Worm (Caenorhabditis elegans) whole organism, early embryonic: ENCODE measurements around the gene T10H10.2.

Source experiments
- B0310.2 ChIP-seq: sonication (generic microtip); optimal IDR thresholded peaks from 2 replicates; lab custom pipeline; 2016; ENCODE audit warnings: mild to moderate bottlenecking, missing genetic modification characterization, missing compliant biosample characterization
- F13C5.2 ChIP-seq: sonication (generic microtip); optimal IDR thresholded peaks from 2 replicates; lab custom pipeline; 2017; ENCODE audit warnings: mild to moderate bottlenecking, missing genetic modification characterization, inconsistent platforms, missing compliant biosample characterization
- aly-1 ChIP-seq: sonication (generic microtip); optimal IDR thresholded peaks from 2 replicates; lab custom pipeline; 2016; ENCODE audit warnings: missing genetic modification characterization, missing compliant biosample characterization
- ama-1 ChIP-seq: fragments of 150-350 bp; optimal IDR thresholded peaks from 2 replicates; lab custom pipeline; 2014
- ceh-13 ChIP-seq: fragments of 200-800 bp; sonication (Bioruptor generic); optimal IDR thresholded peaks from 2 replicates; lab custom pipeline; 2018; ENCODE audit warnings: mild to moderate bottlenecking, missing genetic modification characterization, missing compliant biosample characterization
- ceh-36 ChIP-seq: sonication (generic microtip); optimal IDR thresholded peaks from 2 replicates; lab custom pipeline; 2016; ENCODE audit warnings: missing genetic modification characterization, inconsistent platforms, missing compliant biosample characterization
- ets-7 ChIP-seq: sonication (generic microtip); optimal IDR thresholded peaks from 2 replicates; lab custom pipeline; 2016; ENCODE audit warnings: missing genotype, missing genetic modification characterization, missing compliant biosample characterization
- flt-1 ChIP-seq: fragments of 200-800 bp; sonication (Bioruptor generic); IDR thresholded peaks from 2 replicates; pipeline ENCODE4 v1.3.6; 2022; ENCODE audit warnings: missing genetic modification characterization, missing compliant biosample characterization
- hmbx-1 ChIP-seq: sonication (generic microtip); optimal IDR thresholded peaks from 2 replicates; lab custom pipeline; 2016; ENCODE audit warnings: mild to moderate bottlenecking, missing genetic modification characterization, missing compliant biosample characterization
- hmg-4 ChIP-seq: fragments of 200-800 bp; sonication (Bioruptor generic); optimal IDR thresholded peaks from 2 replicates; lab custom pipeline; 2018; ENCODE audit warnings: mild to moderate bottlenecking, missing genetic modification characterization, missing compliant biosample characterization
- hnd-1 ChIP-seq: sonication (generic microtip); optimal IDR thresholded peaks from 2 replicates; lab custom pipeline; 2016; ENCODE audit warnings: missing genetic modification characterization, missing compliant biosample characterization
- pes-1 ChIP-seq: fragments of 200-800 bp; sonication (Bioruptor generic); IDR thresholded peaks from 2 replicates; pipeline ENCODE4 v1.3.6; 2022; ENCODE audit warnings: missing genetic modification reagents, missing genetic modification characterization, missing compliant biosample characterization
- scrt-1 ChIP-seq: fragments of 200-800 bp; sonication (Bioruptor generic); IDR thresholded peaks from 2 replicates; pipeline ENCODE4 v1.3.6; 2022; ENCODE audit warnings: missing genetic modification characterization, missing compliant biosample characterization
- sea-1 ChIP-seq: fragments of 200-800 bp; sonication (Bioruptor generic); conservative IDR thresholded peaks from 2 replicates; pipeline ENCODE4 v1.3.6; 2022; ENCODE audit warnings: missing genetic modification characterization, missing compliant biosample characterization
- tbx-11 ChIP-seq: fragments of 200-800 bp; sonication (Bioruptor generic); IDR thresholded peaks from 2 replicates; pipeline ENCODE4 v1.3.6; 2022; ENCODE audit warnings: missing genetic modification characterization, missing compliant biosample characterization
- tbx-37 ChIP-seq: fragments of 200-800 bp; sonication (Bioruptor generic); conservative IDR thresholded peaks from 2 replicates; pipeline ENCODE4 v1.3.6; 2022; ENCODE audit warnings: missing genetic modification reagents, missing genetic modification characterization, missing compliant biosample characterization
- tra-4 ChIP-seq: sonication (generic microtip); optimal IDR thresholded peaks from 2 replicates; lab custom pipeline; 2017; ENCODE audit warnings: missing genetic modification characterization, missing compliant biosample characterization

The T10H10.2 gene

DNA sequence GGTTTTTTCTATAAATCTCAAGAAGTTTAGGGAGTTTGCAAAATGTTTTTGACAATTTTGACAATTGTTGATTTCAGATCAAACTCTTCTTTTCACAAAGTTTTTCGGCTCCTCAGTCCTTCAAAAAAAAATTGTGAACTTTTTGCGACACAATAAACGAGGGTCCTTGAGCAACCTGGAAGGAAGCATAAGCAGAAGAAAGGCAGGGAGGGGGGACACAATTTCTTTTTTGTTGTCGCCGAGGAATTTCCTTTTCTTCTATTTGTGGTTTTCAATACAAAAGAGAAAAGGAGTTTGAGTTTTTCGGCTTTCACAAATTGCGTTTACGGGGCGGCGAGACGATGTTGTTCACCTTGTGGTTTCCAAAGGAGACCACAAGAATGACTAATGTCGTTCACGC is 27.8 kb upstream of the T10H10.2 start:
- no peak for TF ChIP-seq flt-1 (GFP tag; lab: Robert Waterston, UW)
- TF ChIP-seq scrt-1 (GFP tag; lab: Robert Waterston, UW) = no peak
- TF ChIP-seq tbx-11 (GFP tag; lab: Robert Waterston, UW) = no peak
- TF ChIP-seq hnd-1 (tag; lab: Kevin White, UChicago) = no peak
- no peak for TF ChIP-seq ceh-36
- TF ChIP-seq hmbx-1 (tag; lab: Kevin White, UChicago) = no peak
- no peak for TF ChIP-seq hmg-4
- TF ChIP-seq aly-1 (tag; lab: Kevin White, UChicago) = no peak
- no peak for TF ChIP-seq ama-1 (lab: Kevin White, UChicago)
- TF ChIP-seq sea-1 = no peak
- TF ChIP-seq tbx-37 (GFP tag; lab: Robert Waterston, UW) = no peak
- no peak for TF ChIP-seq ceh-13 (GFP tag; lab: Kevin White, UChicago)
- no peak for TF ChIP-seq tra-4 (tag; lab: Kevin White, UChicago)
- TF ChIP-seq B0310.2 (tag; lab: Kevin White, UChicago) = no peak
- no peak for TF ChIP-seq F13C5.2 (tag; lab: Kevin White, UChicago)
- TF ChIP-seq ets-7 (tag; lab: Kevin White, UChicago) = no peak
- no peak for TF ChIP-seq pes-1

DNA sequence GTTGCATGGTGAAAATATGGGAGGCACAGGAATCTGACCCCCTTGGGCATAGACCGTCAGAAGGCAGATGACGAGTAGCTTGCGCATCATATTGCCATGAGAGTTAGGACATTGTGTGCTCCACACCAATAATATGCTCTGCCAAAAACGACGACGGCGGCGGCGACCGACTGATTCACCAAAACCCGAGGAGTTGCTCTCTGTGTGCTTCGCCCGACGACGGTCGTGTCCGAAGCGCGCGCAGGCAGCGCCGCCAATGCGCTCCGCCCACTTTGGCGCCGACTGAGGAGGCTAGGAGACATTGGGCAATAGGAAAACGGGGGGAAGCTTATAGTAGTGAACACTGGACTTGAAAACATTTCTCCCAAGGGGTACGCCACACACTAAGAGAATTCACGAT is 26.6 kb upstream of the T10H10.2 start, which contains the start of gene AH9.6:
Gene AH9.6, minus strand, starts transcription at position 183 of the 400 bp plus-strand sequence.
- TF ChIP-seq B0310.2 (tag; lab: Kevin White, UChicago) (no peak), ama-1 (lab: Kevin White, UChicago) (no peak), F13C5.2 (tag; lab: Kevin White, UChicago) (no peak), flt-1 (GFP tag; lab: Robert Waterston, UW) (no peak), tra-4 (tag; lab: Kevin White, UChicago) (no peak), hmg-4 (no peak)

DNA sequence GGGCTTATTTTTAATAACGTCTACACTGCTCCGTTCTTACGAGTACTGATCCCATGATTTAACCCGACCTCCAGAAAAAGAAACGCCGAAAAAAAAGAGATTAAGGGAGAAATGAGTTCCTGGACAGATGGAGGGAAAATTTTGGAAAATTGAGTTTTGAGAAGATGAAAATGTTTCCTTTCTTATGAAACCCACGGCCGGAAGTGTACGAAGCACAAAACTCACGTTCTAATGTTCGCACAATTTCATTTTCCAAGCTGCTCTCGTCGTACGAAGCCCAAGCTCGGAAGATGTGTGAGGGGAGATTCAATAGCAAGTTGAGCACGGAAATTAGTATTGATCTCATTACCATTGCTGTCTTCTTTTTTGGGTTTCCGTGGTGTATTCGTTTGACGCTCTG is 23.1 kb upstream of the T10H10.2 start:
- TF ChIP-seq flt-1 (GFP tag; lab: Robert Waterston, UW) (no peak), tbx-37 (GFP tag; lab: Robert Waterston, UW) (no peak), pes-1 (no peak), ama-1 (lab: Kevin White, UChicago) (no peak), tbx-11 (GFP tag; lab: Robert Waterston, UW) (no peak)

DNA sequence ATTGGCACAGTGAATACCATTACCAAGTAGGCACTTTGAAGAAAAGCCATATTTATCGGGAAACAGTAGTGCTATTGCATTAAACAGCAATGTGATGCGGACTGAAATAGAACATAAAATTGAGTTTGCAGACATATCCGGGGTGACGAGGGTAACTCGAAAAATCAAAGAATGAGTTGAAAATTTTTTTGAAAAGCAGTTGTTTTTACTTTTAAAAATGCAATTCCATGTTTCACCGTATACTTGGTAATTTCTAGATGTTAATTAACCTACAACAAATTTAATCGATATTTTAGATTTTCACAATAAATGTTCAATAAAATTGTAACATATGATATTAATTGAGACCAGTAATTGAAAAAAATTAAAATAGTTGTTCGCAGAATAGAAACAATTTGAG is 20.3 kb upstream of the T10H10.2 start, which contains the start of gene AH9.4:
Gene AH9.4, minus strand, starts transcription at position 101 of the 400 bp plus-strand sequence.
- TF ChIP-seq B0310.2 (tag; lab: Kevin White, UChicago) (no peak), tbx-11 (GFP tag; lab: Robert Waterston, UW) (no peak), tbx-37 (GFP tag; lab: Robert Waterston, UW) (no peak), aly-1 (tag; lab: Kevin White, UChicago) (no peak), ama-1 (lab: Kevin White, UChicago) (no peak), scrt-1 (GFP tag; lab: Robert Waterston, UW) (no peak)

DNA sequence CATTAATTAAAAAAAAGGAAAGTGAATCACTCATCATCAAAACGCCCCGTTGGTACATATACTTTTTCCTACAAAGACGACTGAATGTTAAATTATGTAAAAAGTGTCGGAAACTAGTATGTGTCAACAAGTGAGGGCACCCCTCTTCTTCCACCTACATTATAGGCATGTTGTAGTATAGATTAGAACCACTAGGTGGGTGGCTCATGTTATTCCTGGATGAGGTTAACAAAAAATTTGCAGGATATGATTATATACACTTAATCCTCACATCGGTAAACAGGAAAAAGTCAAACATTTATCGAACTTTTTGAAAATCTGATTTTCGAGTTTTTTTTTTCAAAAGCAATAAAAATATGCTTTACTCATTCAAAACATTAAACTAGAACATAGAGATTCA is 18.6 kb upstream of the T10H10.2 start:
- TF ChIP-seq tbx-11 (GFP tag; lab: Robert Waterston, UW) (no peak), aly-1 (tag; lab: Kevin White, UChicago) (no peak), ceh-13 (GFP tag; lab: Kevin White, UChicago) (no peak), flt-1 (GFP tag; lab: Robert Waterston, UW) (no peak), tbx-37 (GFP tag; lab: Robert Waterston, UW) (no peak), hmg-4 (no peak), ets-7 (tag; lab: Kevin White, UChicago) (no peak), tra-4 (tag; lab: Kevin White, UChicago) (no peak), scrt-1 (GFP tag; lab: Robert Waterston, UW) (no peak), ceh-36 (no peak), B0310.2 (tag; lab: Kevin White, UChicago) (no peak), pes-1 (no peak), ama-1 (lab: Kevin White, UChicago) (no peak), hmbx-1 (tag; lab: Kevin White, UChicago) (no peak), hnd-1 (tag; lab: Kevin White, UChicago) (no peak), F13C5.2 (tag; lab: Kevin White, UChicago) (no peak), sea-1 (no peak)

DNA sequence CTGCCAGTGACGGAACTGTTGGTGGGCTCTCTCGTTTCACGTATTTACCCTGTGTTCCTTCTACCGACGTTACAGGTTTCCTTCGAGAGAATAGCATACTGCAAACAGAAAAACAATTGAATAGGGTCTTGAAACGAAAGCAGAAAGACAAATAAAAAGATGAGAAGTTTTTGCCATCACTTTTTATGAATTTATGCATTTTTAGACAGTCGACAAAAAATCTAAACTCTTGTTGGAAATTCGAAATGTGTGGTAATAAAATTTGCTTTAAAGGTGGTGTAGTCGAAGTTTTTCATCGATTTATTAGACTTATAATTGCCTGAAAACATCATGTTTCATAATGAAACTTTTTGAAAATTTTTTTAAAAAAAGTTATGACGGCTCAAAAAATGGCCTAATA is 7.5 kb upstream of the T10H10.2 start, which contains the start of gene sav-1:
Gene sav-1, minus strand, starts transcription at position 101 of the 400 bp plus-strand sequence.
- TF ChIP-seq sea-1 = no peak
- no peak for TF ChIP-seq hmg-4
- TF ChIP-seq F13C5.2 (tag; lab: Kevin White, UChicago) = no peak
- TF ChIP-seq ceh-36 = no peak
- TF ChIP-seq tbx-37 (GFP tag; lab: Robert Waterston, UW) = no peak
- TF ChIP-seq scrt-1 (GFP tag; lab: Robert Waterston, UW) = no peak
- TF ChIP-seq ets-7 (tag; lab: Kevin White, UChicago) = no peak

DNA sequence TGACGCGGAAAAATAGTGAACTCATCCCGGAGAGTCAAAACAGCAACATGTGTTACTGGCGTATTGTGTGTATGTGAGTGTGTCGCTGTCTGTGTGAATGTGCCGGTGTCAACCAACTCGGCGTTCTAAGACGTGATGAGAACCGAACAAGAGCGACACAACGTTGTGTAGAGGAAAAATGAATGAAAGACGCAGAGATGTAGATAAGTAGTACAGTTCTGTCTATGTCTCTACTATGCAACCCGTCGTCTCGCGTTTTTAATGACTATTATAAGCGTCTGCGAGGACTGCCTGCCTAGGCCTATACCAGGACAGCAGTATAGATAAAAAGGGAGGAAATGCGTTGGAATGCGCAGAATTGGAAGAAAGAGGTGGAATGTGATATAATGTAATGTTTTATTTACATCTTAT is 6.6 kb upstream of the T10H10.2 start:
- TF ChIP-seq B0310.2 (tag; lab: Kevin White, UChicago) (no peak), F13C5.2 (tag; lab: Kevin White, UChicago) (peak; percentile 9), flt-1 (GFP tag; lab: Robert Waterston, UW) (no peak), hmg-4 (peak; percentile 67)

DNA sequence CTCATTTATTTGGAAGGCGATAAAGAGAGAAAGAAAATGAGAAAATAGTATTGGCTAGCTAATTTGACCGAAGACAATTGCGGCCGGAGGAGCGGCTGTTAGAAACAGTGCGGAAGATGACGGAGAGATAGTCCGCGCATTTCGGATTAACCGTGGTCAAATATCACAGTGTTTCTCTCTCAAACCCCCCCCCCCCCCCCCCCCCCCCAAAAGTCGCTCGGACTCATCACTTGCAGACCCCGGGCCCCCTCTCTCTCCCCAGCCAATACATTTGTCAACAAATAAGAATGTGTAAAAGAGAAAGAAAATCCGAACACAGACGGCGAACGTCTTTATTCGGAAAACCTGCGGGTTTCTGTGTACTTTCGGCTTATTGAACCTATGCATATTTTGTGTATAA is 7.3 kb downstream of the T10H10.2 start:
- TF ChIP-seq tbx-37 (GFP tag; lab: Robert Waterston, UW) = no peak
- no peak for TF ChIP-seq hmg-4
- no peak for TF ChIP-seq flt-1 (GFP tag; lab: Robert Waterston, UW)
- TF ChIP-seq ets-7 (tag; lab: Kevin White, UChicago) = no peak
- TF ChIP-seq ama-1 (lab: Kevin White, UChicago) = no peak
